Worm (Caenorhabditis elegans): Measurements from ENCODE around the gene K10H10.12.

ce11 chrII:14550613-14551012, 44.5 kb upstream of the K10H10.12 start, which contains the start of gene nlp-41:
- TF ChIP-seq nhr-179 (tag; optimal IDR thresholded peaks at IDR 0.05), result no peak
- TF ChIP-seq unc-62 (GFP tag; optimal IDR thresholded peaks at IDR 0.05), result no peak

Measured in whole organism, young adult.